Fruit fly (Drosophila melanogaster): ENCODE results near the gene CG6793.

The CG6793 gene

DNA sequence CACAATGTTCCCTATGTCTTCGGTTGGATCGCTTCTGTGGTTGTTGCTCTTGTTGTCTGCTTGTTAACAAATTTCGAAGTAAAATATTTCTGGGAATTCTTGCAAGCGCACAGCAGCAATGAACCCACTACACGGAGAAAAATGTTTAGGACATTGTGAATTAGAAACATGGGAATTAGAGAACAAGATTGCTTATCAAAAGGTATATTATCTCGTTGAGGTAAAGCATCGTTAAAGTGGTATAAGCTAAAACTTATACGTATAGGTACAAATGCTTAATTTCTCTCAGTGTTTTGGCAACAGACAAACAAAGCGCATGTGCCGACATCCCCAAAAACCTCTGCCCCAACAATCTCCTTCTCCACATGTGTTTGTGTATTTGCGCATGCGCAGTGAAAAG, 11.5 kb downstream of the CG6793 start:
- TF ChIP-seq gl (tag; optimal IDR thresholded peaks at IDR 0.05) (no peak), CG12605 (GFP tag; IDR thresholded peaks at IDR 0.05) (no peak), Pif1B (GFP tag; optimal IDR thresholded peaks at IDR 0.05) (peak; percentile 55), CG8301 (tag; optimal IDR thresholded peaks at IDR 0.05) (peak; percentile 60), CG14655 (GFP tag; optimal IDR thresholded peaks at IDR 0.05) (peak; percentile 71), Pif1A (GFP tag; optimal IDR thresholded peaks at IDR 0.05) (peak; percentile 72), Snoo (tag; optimal IDR thresholded peaks at IDR 0.05) (peak; percentile 82), Ets98B (GFP tag; IDR thresholded peaks at IDR 0.05) (0 out of 2 replicates have a peak, but pooled peaks have one; percentile 15), fd96Ca (GFP tag; IDR thresholded peaks at IDR 0.05) (peak; percentile 19; the same call in 1 of the 3 replicates), EcR (GFP tag; optimal IDR thresholded peaks at IDR 0.05) (no peak), CG17806 (tag; optimal IDR thresholded peaks at IDR 0.05) (peak; percentile 66), rn (GFP tag; IDR thresholded peaks at IDR 0.05) (no peak), CG34367 (tag; optimal IDR thresholded peaks at IDR 0.05) (peak; percentile 16), CG8159 (tag; optimal IDR thresholded peaks at IDR 0.05) (peak; percentile 64), CG15710 (tag; optimal IDR thresholded peaks at IDR 0.05) (peak; percentile 39), CG9948 (tag; optimal IDR thresholded peaks at IDR 0.05) (peak; percentile 62), CG4496 (GFP tag; IDR thresholded peaks at IDR 0.05) (peak; percentile 72; the same call in 2 of the 3 replicates), CG32121 (GFP tag; IDR thresholded peaks at IDR 0.05) (no peak), D1 (tag; optimal IDR thresholded peaks at IDR 0.05) (no peak)

DNA sequence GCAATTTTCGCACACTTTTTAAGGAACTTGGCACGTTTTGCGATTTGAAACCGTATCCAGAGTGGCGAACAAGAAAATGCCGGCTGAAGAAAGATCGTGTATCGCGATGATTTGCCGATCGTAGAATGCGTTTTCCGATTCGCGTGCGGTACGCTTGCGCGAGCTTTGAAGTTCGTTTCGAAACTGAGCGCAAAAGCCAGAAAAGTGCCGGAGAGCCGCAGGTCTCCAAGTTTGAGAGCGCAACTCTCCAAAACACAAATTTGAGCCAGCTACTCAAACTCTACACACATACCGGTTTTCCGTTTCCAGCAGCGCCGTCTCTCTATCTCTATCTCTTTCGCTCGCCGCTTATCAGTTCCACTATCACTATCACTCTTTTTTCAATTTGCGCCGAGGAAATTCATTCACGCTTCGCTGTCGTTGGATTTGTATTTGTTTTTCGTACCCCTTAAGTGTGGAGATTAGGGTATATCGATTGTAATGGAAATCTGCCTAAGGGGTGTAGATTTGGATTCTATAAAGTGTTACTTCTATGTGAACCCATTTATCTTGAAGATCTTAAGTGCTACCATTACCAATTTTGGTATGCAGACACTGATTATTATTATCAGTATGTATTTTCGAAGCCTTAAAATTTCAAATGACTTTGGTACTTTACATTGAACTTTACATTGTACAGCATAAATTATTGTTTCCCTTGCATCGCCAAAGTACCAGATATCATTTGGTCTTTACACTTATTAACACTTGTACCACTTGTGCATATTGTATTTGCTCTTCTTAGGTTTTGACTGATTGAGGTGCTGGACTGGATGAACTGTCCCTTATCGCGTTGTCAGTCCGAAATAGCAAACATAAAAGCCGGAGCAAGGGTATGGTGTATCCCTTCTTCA, 14.3 kb downstream of the CG6793 start:
- peak; percentile 49 for TF ChIP-seq CG34367 (tag; optimal IDR thresholded peaks at IDR 0.05)
- peak; percentile 81 for TF ChIP-seq CG14655 (GFP tag; optimal IDR thresholded peaks at IDR 0.05)
- peak; percentile 62 for TF ChIP-seq CG9948 (tag; optimal IDR thresholded peaks at IDR 0.05)
- TF ChIP-seq rn (GFP tag; IDR thresholded peaks at IDR 0.05), result no peak
- no peak for TF ChIP-seq EcR (GFP tag; optimal IDR thresholded peaks at IDR 0.05)
- no peak for TF ChIP-seq gl (tag; optimal IDR thresholded peaks at IDR 0.05)
- TF ChIP-seq CG15710 (tag; optimal IDR thresholded peaks at IDR 0.05), result peak; percentile 27
- TF ChIP-seq Ets98B (GFP tag; IDR thresholded peaks at IDR 0.05), result peak; percentile 25; the same call in 1 of the 2 replicates
- no peak for TF ChIP-seq CG10348 (GFP tag; IDR thresholded peaks at IDR 0.05)
- TF ChIP-seq CG17806 (tag; optimal IDR thresholded peaks at IDR 0.05), result peak; percentile 53
- TF ChIP-seq CG32121 (GFP tag; IDR thresholded peaks at IDR 0.05), result no peak
- TF ChIP-seq Pif1A (GFP tag; optimal IDR thresholded peaks at IDR 0.05), result peak; percentile 77
- no peak for TF ChIP-seq D1 (tag; optimal IDR thresholded peaks at IDR 0.05)
- TF ChIP-seq CG4496 (GFP tag; IDR thresholded peaks at IDR 0.05), result peak; percentile 53; the same call in 2 of the 3 replicates
- TF ChIP-seq fd96Ca (GFP tag; IDR thresholded peaks at IDR 0.05), result no peak
- TF ChIP-seq Pif1B (GFP tag; optimal IDR thresholded peaks at IDR 0.05), result peak; percentile 40
- TF ChIP-seq CG8301 (tag; optimal IDR thresholded peaks at IDR 0.05), result peak; percentile 70
- TF ChIP-seq CG12605 (GFP tag; IDR thresholded peaks at IDR 0.05), result no peak; the same call in 1 of the 2 replicates
- peak; percentile 73 for TF ChIP-seq CG8159 (tag; optimal IDR thresholded peaks at IDR 0.05)
- no peak for TF ChIP-seq Snoo (tag; optimal IDR thresholded peaks at IDR 0.05)
- TF ChIP-seq CG13204 (GFP tag; optimal IDR thresholded peaks at IDR 0.05), result no peak

DNA sequence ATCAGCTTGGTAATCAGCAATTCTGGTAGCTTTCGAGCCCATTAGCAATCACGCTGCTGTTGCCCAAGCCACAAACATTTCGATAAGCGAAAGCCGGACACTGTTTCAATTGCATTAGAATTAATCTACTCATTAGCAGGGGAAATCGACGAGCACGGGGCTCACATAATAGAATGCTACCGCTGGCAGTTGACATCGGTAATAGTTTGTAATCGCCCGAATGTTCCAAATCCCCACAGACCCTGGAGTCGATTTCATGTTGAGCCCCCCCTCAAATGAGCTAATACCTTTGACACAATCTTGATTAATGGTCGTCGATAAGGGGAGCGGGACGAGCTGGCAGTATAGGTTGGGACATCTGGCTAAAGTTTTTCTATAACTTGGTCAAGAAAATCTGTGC, 15.4 kb downstream of the CG6793 start:
- TF ChIP-seq rn (GFP tag; IDR thresholded peaks at IDR 0.05), result no peak
- TF ChIP-seq CG32121 (GFP tag; IDR thresholded peaks at IDR 0.05), result no peak
- no peak for TF ChIP-seq CG8301 (tag; optimal IDR thresholded peaks at IDR 0.05)
- TF ChIP-seq D1 (tag; optimal IDR thresholded peaks at IDR 0.05), result no peak
- no peak for TF ChIP-seq CG15710 (tag; optimal IDR thresholded peaks at IDR 0.05)
- TF ChIP-seq gl (tag; optimal IDR thresholded peaks at IDR 0.05), result no peak
- TF ChIP-seq CG12605 (GFP tag; IDR thresholded peaks at IDR 0.05), result no peak

DNA sequence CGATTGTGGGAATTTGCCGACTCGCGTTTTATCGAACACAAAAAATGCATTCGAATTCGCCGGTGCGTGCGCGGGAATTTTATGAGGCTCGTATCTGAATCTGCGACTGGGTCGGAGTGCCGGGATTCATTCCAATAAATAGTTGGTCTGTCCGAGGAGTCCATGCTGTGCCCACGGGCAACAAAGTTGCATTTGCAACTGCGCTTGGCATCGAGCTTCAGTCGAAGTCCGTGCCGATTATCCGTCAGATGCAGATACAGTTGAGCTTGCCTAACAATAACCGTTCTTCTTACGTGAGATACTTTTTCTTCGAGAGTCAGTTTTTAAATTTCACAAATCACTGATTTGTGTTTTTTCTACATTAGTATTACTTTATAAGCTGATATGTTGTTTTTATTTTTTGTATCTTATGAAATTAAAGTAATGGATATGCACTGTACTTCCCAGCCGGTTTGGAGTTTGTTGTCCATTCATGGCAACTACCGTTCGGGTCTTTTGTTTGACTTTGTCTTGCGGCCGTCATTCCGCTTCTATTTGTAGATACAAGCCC, 16.2 kb downstream of the CG6793 start:
- TF ChIP-seq CG10348 (GFP tag; IDR thresholded peaks at IDR 0.05) (no peak), CG17806 (tag; optimal IDR thresholded peaks at IDR 0.05) (peak; percentile 83), Pif1A (GFP tag; optimal IDR thresholded peaks at IDR 0.05) (peak; percentile 91), CG4496 (GFP tag; IDR thresholded peaks at IDR 0.05) (peak; percentile 27; the same call in 1 of the 3 replicates), rn (GFP tag; IDR thresholded peaks at IDR 0.05) (no peak), CG34367 (tag; optimal IDR thresholded peaks at IDR 0.05) (peak; percentile 26), gl (tag; optimal IDR thresholded peaks at IDR 0.05) (peak; percentile 24), D1 (tag; optimal IDR thresholded peaks at IDR 0.05) (peak; percentile 9), CG15710 (tag; optimal IDR thresholded peaks at IDR 0.05) (peak; percentile 36), CG14655 (GFP tag; optimal IDR thresholded peaks at IDR 0.05) (peak; percentile 92), fd96Ca (GFP tag; IDR thresholded peaks at IDR 0.05) (no peak), CG8159 (tag; optimal IDR thresholded peaks at IDR 0.05) (peak; percentile 88), Snoo (tag; optimal IDR thresholded peaks at IDR 0.05) (no peak), Ets98B (GFP tag; IDR thresholded peaks at IDR 0.05) (no peak), CG12605 (GFP tag; IDR thresholded peaks at IDR 0.05) (no peak), CG8301 (tag; optimal IDR thresholded peaks at IDR 0.05) (peak; percentile 84), CG32121 (GFP tag; IDR thresholded peaks at IDR 0.05) (no peak), CG13204 (GFP tag; optimal IDR thresholded peaks at IDR 0.05) (no peak), Pif1B (GFP tag; optimal IDR thresholded peaks at IDR 0.05) (peak; percentile 69), EcR (GFP tag; optimal IDR thresholded peaks at IDR 0.05) (no peak), CG9948 (tag; optimal IDR thresholded peaks at IDR 0.05) (peak; percentile 75)

DNA sequence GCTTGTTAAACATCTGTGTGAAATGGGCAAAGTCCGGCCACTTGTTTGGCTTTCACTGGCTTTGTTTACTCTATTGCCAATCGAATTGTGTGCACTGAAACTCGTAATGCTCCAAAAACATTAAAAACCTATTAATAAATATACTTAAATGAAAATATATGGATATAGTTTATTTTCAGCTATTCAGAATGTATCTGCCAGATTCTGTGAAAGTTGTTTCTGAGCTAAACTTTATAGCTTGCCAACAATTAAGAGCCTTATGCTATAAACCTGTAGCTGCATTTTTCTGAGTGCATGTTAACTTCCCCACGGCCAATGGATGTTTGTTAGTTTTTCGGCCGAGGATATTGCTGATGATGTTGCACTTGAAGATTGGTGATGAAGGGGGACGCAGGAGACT, 17.9 kb downstream of the CG6793 start:
- 0 out of 3 replicates have a peak, but pooled peaks have one; percentile 48 for TF ChIP-seq CG4496 (GFP tag; IDR thresholded peaks at IDR 0.05)
- no peak for TF ChIP-seq CG8159 (tag; optimal IDR thresholded peaks at IDR 0.05)
- no peak for TF ChIP-seq D1 (tag; optimal IDR thresholded peaks at IDR 0.05)
- no peak for TF ChIP-seq rn (GFP tag; IDR thresholded peaks at IDR 0.05)
- no peak for TF ChIP-seq CG9948 (tag; optimal IDR thresholded peaks at IDR 0.05)
- no peak for TF ChIP-seq gl (tag; optimal IDR thresholded peaks at IDR 0.05)
- TF ChIP-seq CG32121 (GFP tag; IDR thresholded peaks at IDR 0.05), result no peak
- no peak for TF ChIP-seq Ets98B (GFP tag; IDR thresholded peaks at IDR 0.05)
- no peak for TF ChIP-seq CG17806 (tag; optimal IDR thresholded peaks at IDR 0.05)
- no peak for TF ChIP-seq CG10348 (GFP tag; IDR thresholded peaks at IDR 0.05)
- TF ChIP-seq CG14655 (GFP tag; optimal IDR thresholded peaks at IDR 0.05), result peak; percentile 44
- TF ChIP-seq Pif1B (GFP tag; optimal IDR thresholded peaks at IDR 0.05), result no peak
- TF ChIP-seq CG12605 (GFP tag; IDR thresholded peaks at IDR 0.05), result no peak
- no peak for TF ChIP-seq Pif1A (GFP tag; optimal IDR thresholded peaks at IDR 0.05)
- TF ChIP-seq CG8301 (tag; optimal IDR thresholded peaks at IDR 0.05), result peak; percentile 58
- TF ChIP-seq fd96Ca (GFP tag; IDR thresholded peaks at IDR 0.05), result no peak
- no peak for TF ChIP-seq Snoo (tag; optimal IDR thresholded peaks at IDR 0.05)
- no peak for TF ChIP-seq CG13204 (GFP tag; optimal IDR thresholded peaks at IDR 0.05)
- TF ChIP-seq CG34367 (tag; optimal IDR thresholded peaks at IDR 0.05), result no peak
- TF ChIP-seq CG15710 (tag; optimal IDR thresholded peaks at IDR 0.05), result no peak
- TF ChIP-seq EcR (GFP tag; optimal IDR thresholded peaks at IDR 0.05), result no peak

Measured in whole organism, pupa.